Worm (Caenorhabditis elegans) whole organism, early embryonic: ENCODE results near the gene nhr-171.

Experiments
- ama-1 ChIP-seq: fragments of 150-350 bp; optimal IDR thresholded peaks from 2 replicates; lab custom pipeline; 2014
- hmg-4 ChIP-seq: fragments of 200-800 bp; sonication (Bioruptor generic); optimal IDR thresholded peaks from 2 replicates; lab custom pipeline; 2018; ENCODE audit warnings: mild to moderate bottlenecking, missing genetic modification characterization, missing compliant biosample characterization

ce11 chrV:7495189-7495588, 16.4 kb upstream of the nhr-171 start, which contains the start of gene srbc-11:
- TF ChIP-seq ama-1 (lab: Kevin White, UChicago): no peak
- no peak for TF ChIP-seq hmg-4 (GFP tag; lab: Kevin White, UChicago)
